Worm (Caenorhabditis elegans) whole organism, young adult: ENCODE measurements around the gene fkh-6.
A peak's percentile ranks its signal among the peaks of the same experiment; 100 is the strongest.

ENCODE experiments used
- B0336.3 ChIP-seq: fragments of 200-800 bp; sonication (Bioruptor generic); IDR thresholded peaks from 2 replicates; pipeline ENCODE4 v1.3.6; 2022; ENCODE audit warnings: missing genetic modification characterization, missing compliant biosample characterization
- F52B5.7 ChIP-seq: sonication (generic microtip); optimal IDR thresholded peaks from 2 replicates; lab custom pipeline; 2016; ENCODE audit warnings: mild to moderate bottlenecking, missing genetic modification characterization, missing compliant biosample characterization
- F55B11.4 ChIP-seq: sonication (generic microtip); optimal IDR thresholded peaks from 2 replicates; lab custom pipeline; 2016; ENCODE audit warnings: missing compliant biosample characterization, missing genetic modification characterization, borderline replicate concordance; ENCODE audit not compliant: insufficient read depth
- F57A8.1 ChIP-seq: fragments of 200-800 bp; sonication (Bioruptor generic); optimal IDR thresholded peaks from 2 replicates; lab custom pipeline; 2018; ENCODE audit warnings: mild to moderate bottlenecking, missing genetic modification characterization, moderate library complexity, missing compliant biosample characterization
- Y67H2A.10 ChIP-seq: fragments of 200-800 bp; sonication (Bioruptor generic); conservative IDR thresholded peaks from 2 replicates; pipeline ENCODE4 v1.3.6; 2022; ENCODE audit warnings: missing genetic modification reagents, missing genetic modification characterization, missing compliant biosample characterization
- Y95B8A.8 ChIP-seq: fragments of 200-800 bp; sonication (Bioruptor generic); IDR thresholded peaks from 2 replicates; pipeline ENCODE4 v1.3.6; 2022; ENCODE audit warnings: missing genetic modification reagents, missing genetic modification characterization, missing compliant biosample characterization
- ZK185.1 ChIP-seq: sonication (generic microtip); optimal IDR thresholded peaks from 2 replicates; lab custom pipeline; 2016; ENCODE audit warnings: mild to moderate bottlenecking, missing genetic modification characterization, missing compliant biosample characterization; ENCODE audit not compliant: poor library complexity, severe bottlenecking
- atf-7 ChIP-seq: sonication (generic microtip); optimal IDR thresholded peaks from 2 replicates; lab custom pipeline; 2017; ENCODE audit warnings: mild to moderate bottlenecking, missing genetic modification characterization, missing compliant biosample characterization
- cebp-1 ChIP-seq, 2 experiments: fragments of 200-800 bp in 1 of 2; sonication (Bioruptor generic) in 1 of 2; sonication (generic microtip) in 1 of 2; IDR thresholded peaks in 1 of 2; optimal IDR thresholded peaks in 1 of 2; 2 replicates each; pipeline versions ENCODE4 v1.3.6 to Lab custom; 2017 to 2022; ENCODE audit warnings: missing compliant biosample characterization in 2 of 2, missing genetic modification characterization in 2 of 2, mild to moderate bottlenecking in 1 of 2, missing genetic modification reagents in 1 of 2, moderate library complexity in 1 of 2
- ceh-27 ChIP-seq: fragments of 200-800 bp; sonication (Bioruptor generic); optimal IDR thresholded peaks from 2 replicates; lab custom pipeline; 2018; ENCODE audit warnings: mild to moderate bottlenecking, missing genetic modification characterization, moderate library complexity, missing compliant biosample characterization
- die-1 ChIP-seq: sonication (generic microtip); optimal IDR thresholded peaks from 2 replicates; lab custom pipeline; 2016; ENCODE audit warnings: missing genotype, mild to moderate bottlenecking, missing genetic modification characterization, missing compliant biosample characterization
- dpl-1 ChIP-seq: fragments of 150-350 bp; optimal IDR thresholded peaks from 2 replicates; lab custom pipeline; 2014; ENCODE audit warnings: missing biosample characterization, missing genetic modification reagents, missing genetic modification characterization
- efl-1 ChIP-seq: fragments of 150-350 bp; optimal IDR thresholded peaks from 2 replicates; lab custom pipeline; 2014; ENCODE audit warnings: missing biosample characterization, missing genetic modification reagents, missing genetic modification characterization
- egl-44 ChIP-seq: fragments of 200-800 bp; sonication (Bioruptor generic); IDR thresholded peaks from 2 replicates; pipeline ENCODE4 v1.3.6; 2022; ENCODE audit warnings: missing genetic modification reagents, missing genetic modification characterization, missing compliant biosample characterization
- hlh-26 ChIP-seq: fragments of 200-800 bp; sonication (Bioruptor generic); conservative IDR thresholded peaks from 2 replicates; pipeline ENCODE4 v1.3.6; 2022; ENCODE audit warnings: missing genetic modification reagents, missing genetic modification characterization, missing compliant biosample characterization
- hmg-1.2 ChIP-seq: fragments of 200-800 bp; sonication (Bioruptor generic); IDR thresholded peaks from 2 replicates; pipeline ENCODE4 v1.3.6; 2022; ENCODE audit warnings: missing genetic modification reagents, missing genetic modification characterization, missing compliant biosample characterization
- hmg-20 ChIP-seq: fragments of 200-800 bp; sonication (Bioruptor generic); IDR thresholded peaks from 2 replicates; pipeline ENCODE4 v1.3.6; 2022; ENCODE audit warnings: missing genetic modification reagents, missing genetic modification characterization, missing compliant biosample characterization
- lin-35 ChIP-seq, 3 experiments: fragments of 150-350 bp in 2 of 3; sonication (generic microtip) in 1 of 3; optimal IDR thresholded peaks; 2 replicates each; lab custom pipeline; 2014 to 2018; ENCODE audit warnings: missing biosample characterization in 3 of 3, missing genetic modification characterization in 3 of 3, missing genetic modification reagents in 3 of 3
- lin-54 ChIP-seq: fragments of 200-800 bp; sonication (Bioruptor generic); optimal IDR thresholded peaks from 2 replicates; lab custom pipeline; 2018; ENCODE audit warnings: mild to moderate bottlenecking, missing genetic modification characterization, missing compliant biosample characterization
- lsl-1 ChIP-seq: fragments of 200-800 bp; sonication (Bioruptor generic); optimal IDR thresholded peaks from 2 replicates; lab custom pipeline; 2018; ENCODE audit warnings: mild to moderate bottlenecking, missing genetic modification characterization, moderate library complexity, missing compliant biosample characterization
- lsy-27 ChIP-seq: sonication (generic microtip); optimal IDR thresholded peaks from 2 replicates; lab custom pipeline; 2017; ENCODE audit warnings: missing genetic modification characterization, mild to moderate bottlenecking, missing compliant biosample characterization, antibody characterized with exemption, missing genotype, borderline replicate concordance; ENCODE audit not compliant: insufficient read depth
- madf-3 ChIP-seq: fragments of 200-800 bp; sonication (Bioruptor generic); IDR thresholded peaks from 2 replicates; pipeline ENCODE4 v1.3.6; 2022; ENCODE audit warnings: missing genetic modification reagents, missing genetic modification characterization, missing compliant biosample characterization
- madf-8 ChIP-seq: fragments of 200-800 bp; sonication (Bioruptor generic); conservative IDR thresholded peaks from 2 replicates; pipeline ENCODE4 v1.3.6; 2022; ENCODE audit warnings: missing genetic modification reagents, missing genetic modification characterization, missing compliant biosample characterization
- mel-28 ChIP-seq: sonication (generic microtip); optimal IDR thresholded peaks from 2 replicates; lab custom pipeline; 2016; ENCODE audit warnings: borderline replicate concordance, mild to moderate bottlenecking, missing genetic modification characterization, missing compliant biosample characterization
- nhr-179 ChIP-seq: sonication (generic microtip); optimal IDR thresholded peaks from 2 replicates; lab custom pipeline; 2016; ENCODE audit warnings: mild to moderate bottlenecking, missing genetic modification characterization, missing compliant biosample characterization
- nhr-80 ChIP-seq: sonication (generic microtip); optimal IDR thresholded peaks from 2 replicates; lab custom pipeline; 2016; ENCODE audit warnings: missing genetic modification characterization, missing compliant biosample characterization
- pha-4 ChIP-seq: fragments of 150-350 bp; sonication (generic microtip); optimal IDR thresholded peaks from 2 replicates; lab custom pipeline; 2014; ENCODE audit warnings: missing biosample characterization, missing genetic modification reagents, missing genetic modification characterization
- repo-1 ChIP-seq: sonication (generic microtip); optimal IDR thresholded peaks from 2 replicates; lab custom pipeline; 2017; ENCODE audit warnings: mild to moderate bottlenecking, missing genetic modification characterization, missing compliant biosample characterization
- rpc-1 ChIP-seq, 2 experiments: fragments of 150-350 bp in 1 of 2; sonication (generic microtip) in 1 of 2; optimal IDR thresholded peaks; 2 replicates each; lab custom pipeline; 2014 to 2018; ENCODE audit warnings: missing biosample characterization in 1 of 2, missing genetic modification characterization in 1 of 2, missing genetic modification reagents in 1 of 2, missing genotype in 1 of 2
- tlf-1 ChIP-seq: fragments of 200-800 bp; sonication (Bioruptor generic); optimal IDR thresholded peaks from 2 replicates; lab custom pipeline; 2018; ENCODE audit warnings: mild to moderate bottlenecking, missing genetic modification characterization, missing compliant biosample characterization
- xnd-1 ChIP-seq: sonication (generic microtip); optimal IDR thresholded peaks from 2 replicates; lab custom pipeline; 2016; ENCODE audit warnings: missing genotype, missing genetic modification reagents, missing genetic modification characterization, missing compliant biosample characterization
- ztf-22 ChIP-seq: fragments of 200-800 bp; sonication (Bioruptor generic); optimal IDR thresholded peaks from 2 replicates; lab custom pipeline; 2018; ENCODE audit warnings: mild to moderate bottlenecking, missing genetic modification characterization, moderate library complexity, missing compliant biosample characterization
- ztf-28 ChIP-seq: fragments of 200-800 bp; sonication (Bioruptor generic); IDR thresholded peaks from 2 replicates; pipeline ENCODE4 v1.3.6; 2022; ENCODE audit warnings: missing genetic modification reagents, missing genetic modification characterization, missing compliant biosample characterization
- ztf-3 ChIP-seq: fragments of 200-800 bp; sonication (Bioruptor generic); optimal IDR thresholded peaks from 2 replicates; lab custom pipeline; 2018; ENCODE audit warnings: mild to moderate bottlenecking, missing genetic modification characterization, missing compliant biosample characterization

fkh-6 gene

ce11 chrII:4372406-4372805 is 10.8 kb downstream of the fkh-6 start, which contains the start of gene paic-1 (continued):
- peak; percentile 20 for TF ChIP-seq lin-54 (GFP tag; lab: Kevin White, UChicago)
- TF ChIP-seq efl-1 (GFP tag; lab: Kevin White, UChicago): no peak
- TF ChIP-seq hmg-20 (GFP tag; lab: Robert Waterston, UW): 0 out of 2 replicates have a peak, but pooled peaks have one; percentile 3

DNA sequence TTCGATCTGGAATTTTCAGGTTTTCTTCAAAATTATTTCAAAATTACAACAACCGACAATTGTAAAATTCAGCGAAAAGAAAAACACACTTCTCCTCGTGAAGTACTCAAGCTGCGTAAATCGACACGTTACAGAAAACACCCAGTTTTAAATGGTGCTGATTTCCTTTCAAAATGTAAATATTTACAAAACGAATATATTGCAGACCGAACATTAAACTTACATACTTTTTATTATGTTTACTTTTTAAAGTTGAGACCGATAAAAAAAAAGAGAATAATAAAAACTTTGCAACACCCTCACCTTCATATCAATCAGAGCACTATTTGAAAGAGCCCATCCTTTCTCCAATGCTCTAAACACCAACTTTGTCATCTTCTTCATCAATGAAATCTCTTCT is 12.4 kb downstream of the fkh-6 start:
- TF ChIP-seq repo-1 (tag; lab: Kevin White, UChicago): no peak
- TF ChIP-seq lin-35 (GFP tag; optimal IDR thresholded peaks at IDR 0.05; lab: Kevin White, UChicago): no peak
- TF ChIP-seq dpl-1 (GFP tag; lab: Kevin White, UChicago): no peak
- TF ChIP-seq nhr-80 (tag; lab: Kevin White, UChicago): no peak
- no peak for TF ChIP-seq lsy-27 (tag; lab: Kevin White, UChicago)
- no peak for TF ChIP-seq rpc-1 (optimal IDR thresholded peaks at IDR 0.05; lab: Kevin White, UChicago)
- no peak for TF ChIP-seq rpc-1 (tag; optimal IDR thresholded peaks at IDR 0.05; lab: Kevin White, UChicago)
- TF ChIP-seq egl-44 (GFP tag; lab: Robert Waterston, UW): no peak
- no peak for TF ChIP-seq ZK185.1 (tag; lab: Kevin White, UChicago)

ce11 chrII:4369715-4370114 is 13.5 kb downstream of the fkh-6 start:
- TF ChIP-seq ztf-22 (GFP tag; lab: Kevin White, UChicago): no peak
- no peak for TF ChIP-seq atf-7
- no peak for TF ChIP-seq F57A8.1 (GFP tag; lab: Kevin White, UChicago)
- no peak for TF ChIP-seq lsl-1 (GFP tag; lab: Kevin White, UChicago)
- no peak for TF ChIP-seq nhr-179 (tag; lab: Kevin White, UChicago)
- no peak for TF ChIP-seq hmg-1.2 (GFP tag; lab: Robert Waterston, UW)
- no peak for TF ChIP-seq F55B11.4
- no peak for TF ChIP-seq ceh-27
- TF ChIP-seq hlh-26 (GFP tag; lab: Robert Waterston, UW): no peak

DNA sequence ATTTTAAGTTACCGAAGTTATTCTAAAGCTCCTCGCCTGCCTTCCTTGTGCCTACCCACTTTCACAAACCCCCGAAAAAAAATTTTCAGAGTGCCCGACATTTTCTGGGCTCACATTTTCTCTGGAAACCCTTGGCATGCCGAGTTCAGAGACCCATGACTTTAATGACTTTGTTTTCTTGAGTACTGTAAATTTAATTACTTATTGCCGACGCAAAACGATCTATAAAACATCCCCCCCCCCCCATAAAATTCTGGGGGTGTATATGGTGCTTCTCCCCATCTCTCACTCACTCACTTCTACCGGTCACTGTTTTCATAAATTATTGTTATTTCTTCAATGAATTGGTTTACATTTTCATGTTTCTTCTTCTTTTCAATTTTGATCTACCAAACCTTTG is 15.3 kb downstream of the fkh-6 start, which contains the start of gene try-9:
try-9 (plus strand) TSS at position 301 of the 400 bp plus-strand sequence.
- TF ChIP-seq B0336.3 (no peak), tlf-1 (no peak), Y95B8A.8 (GFP tag; lab: Robert Waterston, UW) (no peak), nhr-179 (tag; lab: Kevin White, UChicago) (no peak), mel-28 (tag; lab: Kevin White, UChicago) (no peak), cebp-1 (GFP tag; IDR thresholded peaks at IDR 0.05; lab: Robert Waterston, UW) (no peak), cebp-1 (tag; optimal IDR thresholded peaks at IDR 0.05; lab: Kevin White, UChicago) (no peak), madf-8 (no peak), ztf-22 (GFP tag; lab: Kevin White, UChicago) (no peak), F52B5.7 (tag; lab: Kevin White, UChicago) (no peak), lin-54 (GFP tag; lab: Kevin White, UChicago) (no peak), pha-4 (tag; lab: Kevin White, UChicago) (no peak), Y67H2A.10 (GFP tag; lab: Robert Waterston, UW) (no peak), ztf-28 (GFP tag; lab: Robert Waterston, UW) (no peak), madf-3 (GFP tag; lab: Robert Waterston, UW) (no peak), die-1 (tag; lab: Kevin White, UChicago) (no peak), xnd-1 (no peak), ztf-3 (GFP tag; lab: Kevin White, UChicago) (no peak)
